Worm (Caenorhabditis elegans): Measurements from ENCODE around the gene Y54G2A.44.

Y54G2A.44 gene

ce11 chrIV:2802193-2802592 lies 535 bp downstream of the Y54G2A.44 start (continued):
- TF ChIP-seq sea-2 (GFP tag; IDR thresholded peaks at IDR 0.05) (no peak), ztf-22 (GFP tag; optimal IDR thresholded peaks at IDR 0.05) (no peak), ZK185.1 (tag; optimal IDR thresholded peaks at IDR 0.05; ENCODE audit: poor library complexity, severe bottlenecking) (no peak), aptf-3 (GFP tag; IDR thresholded peaks at IDR 0.05) (no peak), madf-8 (GFP tag; conservative IDR thresholded peaks at IDR 0.05) (no peak), ekl-4 (GFP tag; IDR thresholded peaks at IDR 0.05) (no peak), F57C9.4 (tag; optimal IDR thresholded peaks at IDR 0.05) (no peak), tlf-1 (GFP tag; optimal IDR thresholded peaks at IDR 0.05) (no peak), F57A8.1 (GFP tag; optimal IDR thresholded peaks at IDR 0.05) (no peak), sdz-38 (tag; optimal IDR thresholded peaks at IDR 0.05) (no peak), F23B12.7 (tag; optimal IDR thresholded peaks at IDR 0.05; ENCODE audit: insufficient read depth) (peak; percentile 29)

ce11 chrIV:2803652-2804051 lies 2.0 kb downstream of the Y54G2A.44 start, which contains the start of gene Y54G2A.32:
Gene Y54G2A.32, plus strand, starts transcription at chrIV:2803952.
- TF ChIP-seq F57C9.4 (tag; optimal IDR thresholded peaks at IDR 0.05) (no peak), C06A6.2 (GFP tag; conservative IDR thresholded peaks at IDR 0.05) (no peak), ccch-3 (GFP tag; optimal IDR thresholded peaks at IDR 0.05) (no peak)

- TF ChIP-seq die-1 (tag; optimal IDR thresholded peaks at IDR 0.05) (peak; percentile 81), mxl-1 (tag; optimal IDR thresholded peaks at IDR 0.05) (peak; percentile 79), sptf-2 (GFP tag; optimal IDR thresholded peaks at IDR 0.05) (peak; percentile 84), let-526 (GFP tag; IDR thresholded peaks at IDR 0.05) (no peak), Y53G8AR.9 (GFP tag; conservative IDR thresholded peaks at IDR 0.05) (0 out of 2 replicates have a peak, but pooled peaks have one; percentile 38), atf-7 (tag; optimal IDR thresholded peaks at IDR 0.05) (peak; percentile 85), lin-40 (tag; optimal IDR thresholded peaks at IDR 0.05) (peak; percentile 71), ceh-79 (tag; optimal IDR thresholded peaks at IDR 0.05) (no peak), F23B12.7 (tag; optimal IDR thresholded peaks at IDR 0.05; ENCODE audit: insufficient read depth) (peak; percentile 80), F22D6.2 (tag; optimal IDR thresholded peaks at IDR 0.05) (peak; percentile 52), cebp-2 (GFP tag; IDR thresholded peaks at IDR 0.05) (no peak), ekl-4 (GFP tag; IDR thresholded peaks at IDR 0.05) (peak; percentile 68; the same call in 1 of the 2 replicates), somi-1 (GFP tag; optimal IDR thresholded peaks at IDR 0.05) (no peak), madf-6 (GFP tag; IDR thresholded peaks at IDR 0.05) (peak; percentile 64), snpc-4 (GFP tag; optimal IDR thresholded peaks at IDR 0.05) (peak; percentile 72), snpc-4 (tag; optimal IDR thresholded peaks at IDR 0.05) (peak; percentile 3 to 78 (median 70)), lsy-27 (tag; optimal IDR thresholded peaks at IDR 0.05; ENCODE audit: borderline replicate concordance, insufficient read depth) (peak; percentile 59), F33H1.4 (GFP tag; IDR thresholded peaks at IDR 0.05) (peak; percentile 46), dpff-1 (tag; optimal IDR thresholded peaks at IDR 0.05) (no peak), unc-62 (GFP tag; optimal IDR thresholded peaks at IDR 0.05) (no peak), egrh-3 (GFP tag; IDR thresholded peaks at IDR 0.05) (peak; percentile 28; the same call in 1 of the 2 replicates), fkh-3 (tag; optimal IDR thresholded peaks at IDR 0.05) (no peak), ZK185.1 (tag; optimal IDR thresholded peaks at IDR 0.05; ENCODE audit: poor library complexity, severe bottlenecking) (peak; percentile 83), nfyb-1 (GFP tag; IDR thresholded peaks at IDR 0.05) (peak; percentile 78), F52B5.7 (tag; optimal IDR thresholded peaks at IDR 0.05) (no peak), athp-1 (tag; optimal IDR thresholded peaks at IDR 0.05) (peak; percentile 60), chd-7 (tag; optimal IDR thresholded peaks at IDR 0.05) (peak; percentile 67), rcor-1 (GFP tag; IDR thresholded peaks at IDR 0.05) (peak; percentile 66), C17E4.6 (GFP tag; IDR thresholded peaks at IDR 0.05) (peak; percentile 48; the same call in 1 of the 2 replicates), lir-1 (GFP tag; conservative IDR thresholded peaks at IDR 0.05) (0 out of 2 replicates have a peak, but pooled peaks have one; percentile 15), attf-5 (GFP tag; optimal IDR thresholded peaks at IDR 0.05) (peak; percentile 43), mcd-1 (GFP tag; IDR thresholded peaks at IDR 0.05) (peak; percentile 65), hsf-1 (GFP tag; IDR thresholded peaks at IDR 0.05) (peak; percentile 63; the same call in 1 of the 2 replicates), Y67H2A.10 (GFP tag; conservative IDR thresholded peaks at IDR 0.05) (no peak), B0019.2 (GFP tag; conservative IDR thresholded peaks at IDR 0.05) (peak; percentile 34; the same call in 1 of the 2 replicates)
Measured at ce11 chrIV:2805525-2805924, 3.9 kb downstream of the Y54G2A.44 start, which contains the start of gene Y54G2A.45. Gene Y54G2A.45, plus strand, starts transcription at chrIV:2805857.

Measured in whole organism, young adult.